Worm (Caenorhabditis elegans) whole organism, midembryonic: ENCODE measurements around the gene C06E7.4.

Experiments
- T22C8.4 ChIP-seq: fragments of 200-800 bp; sonication (Bioruptor generic); IDR thresholded peaks from 2 replicates; pipeline ENCODE4 v1.3.6; 2022; ENCODE audit warnings: missing genetic modification characterization, missing compliant biosample characterization
- cog-1 ChIP-seq: sonication (generic microtip); optimal IDR thresholded peaks from 2 replicates; lab custom pipeline; 2016; ENCODE audit warnings: missing genetic modification characterization, missing compliant biosample characterization
- klf-2 ChIP-seq: fragments of 200-800 bp; sonication (Bioruptor generic); conservative IDR thresholded peaks from 2 replicates; pipeline ENCODE4 v1.3.6; 2022; ENCODE audit warnings: missing genetic modification reagents, missing genetic modification characterization, missing compliant biosample characterization
- med-1 ChIP-seq: sonication (generic microtip); optimal IDR thresholded peaks from 2 replicates; lab custom pipeline; 2017; ENCODE audit warnings: missing genetic modification characterization, mild to moderate bottlenecking, missing compliant biosample characterization, antibody characterized with exemption, missing genetic modification reagents; ENCODE audit not compliant: insufficient read depth
- ref-1 ChIP-seq: fragments of 200-800 bp; sonication (Bioruptor generic); conservative IDR thresholded peaks from 2 replicates; pipeline ENCODE4 v1.3.6; 2022; ENCODE audit warnings: missing genetic modification reagents, missing genetic modification characterization, missing compliant biosample characterization
- ztf-29 ChIP-seq: fragments of 200-800 bp; sonication (Bioruptor generic); IDR thresholded peaks from 2 replicates; pipeline ENCODE4 v1.3.6; 2022; ENCODE audit warnings: missing genetic modification reagents, missing genetic modification characterization, missing compliant biosample characterization

ce11 chrIV:5820056-5820799, 39.5 kb downstream of the C06E7.4 start:
- TF ChIP-seq ztf-29 (GFP tag; lab: Robert Waterston, UW) = no peak
- TF ChIP-seq ref-1 (GFP tag; lab: Robert Waterston, UW) = no peak
- no peak for TF ChIP-seq cog-1 (tag; lab: Kevin White, UChicago)
- TF ChIP-seq klf-2 (GFP tag; lab: Robert Waterston, UW) = no peak
- no peak for TF ChIP-seq med-1 (GFP tag; lab: Kevin White, UChicago)
- no peak for TF ChIP-seq T22C8.4 (GFP tag; lab: Robert Waterston, UW)
